Fruit fly (Drosophila melanogaster) whole organism, adult: ENCODE measurements around the gene CG5342.

ENCODE experiments used
- CG11617 ChIP-seq: fragments of 200-800 bp; sonication (Bioruptor generic); optimal IDR thresholded peaks from 2 replicates; lab custom pipeline; 2017; ENCODE audit warnings: mild to moderate bottlenecking, missing biosample characterization, missing genetic modification reagents, missing genetic modification characterization
- CG33017 ChIP-seq: fragments of 200-800 bp; sonication (Bioruptor generic); optimal IDR thresholded peaks from 2 replicates; lab custom pipeline; 2018; ENCODE audit warnings: missing biosample characterization, mild to moderate bottlenecking, missing genetic modification characterization, moderate library complexity
- CG5204 ChIP-seq: fragments of 200-800 bp; sonication (Bioruptor generic); optimal IDR thresholded peaks from 2 replicates; lab custom pipeline; 2016; ENCODE audit warnings: missing biosample characterization, missing genetic modification characterization
- Crg-1 ChIP-seq: fragments of 200-800 bp; sonication (Bioruptor generic); optimal IDR thresholded peaks from 2 replicates; lab custom pipeline; 2016; ENCODE audit warnings: missing biosample characterization, missing genetic modification characterization
- Hr96 ChIP-seq: fragments of 200-800 bp; sonication (Bioruptor generic); optimal IDR thresholded peaks from 2 replicates; lab custom pipeline; 2016; ENCODE audit warnings: missing biosample characterization, missing genetic modification characterization
- Mnt ChIP-seq: fragments of 200-800 bp; sonication (Bioruptor generic); optimal IDR thresholded peaks from 2 replicates; lab custom pipeline; 2016; ENCODE audit warnings: missing biosample characterization, mild to moderate bottlenecking, missing genetic modification characterization
- kay ChIP-seq: fragments of 200-800 bp; sonication (Bioruptor generic); peaks from one replicate; lab custom pipeline; 2016; ENCODE audit warnings: missing biosample characterization, missing genetic modification characterization, borderline replicate concordance
- ovo ChIP-seq: fragments of 200-800 bp; sonication (Bioruptor generic); optimal IDR thresholded peaks from 2 replicates; lab custom pipeline; 2016; ENCODE audit warnings: missing biosample characterization, missing genetic modification characterization
- pad ChIP-seq: fragments of 200-800 bp; sonication (Bioruptor generic); optimal IDR thresholded peaks from 3 replicates; lab custom pipeline; 2017; ENCODE audit warnings: missing biosample characterization, missing genetic modification characterization, mild to moderate bottlenecking, moderate library complexity, missing genetic modification reagents
- tj ChIP-seq: fragments of 200-800 bp; sonication (Bioruptor generic); optimal IDR thresholded peaks from 3 replicates; lab custom pipeline; 2017; ENCODE audit warnings: missing biosample characterization, mild to moderate bottlenecking, missing genetic modification characterization, moderate library complexity

- TF ChIP-seq ovo (GFP tag; lab: Kevin White, UChicago) (peak; percentile 76), Crg-1 (GFP tag; lab: Kevin White, UChicago) (peak; percentile 91), CG11617 (GFP tag; lab: Kevin White, UChicago) (peak; percentile 92), pad (GFP tag; lab: Kevin White, UChicago) (peak; percentile 90), CG5204 (GFP tag; lab: Kevin White, UChicago) (peak; percentile 91), Hr96 (GFP tag; lab: Kevin White, UChicago) (peak; percentile 97), kay (peak; percentile 97), CG33017 (peak; percentile 95), tj (peak; percentile 99), Mnt (GFP tag; lab: Kevin White, UChicago) (peak; percentile 89)
Observed at dm6 chr3R:11562326-11563109, 16.1 kb upstream of the CG5342 start.
